Worm (Caenorhabditis elegans) whole organism, L4 larva: ENCODE measurements around the gene C16C8.9.

Experiments
- F37D6.2 ChIP-seq: sonication (generic microtip); optimal IDR thresholded peaks from 2 replicates; lab custom pipeline; 2016; ENCODE audit warnings: mild to moderate bottlenecking, missing genetic modification characterization, missing compliant biosample characterization
- F49E8.2 ChIP-seq: sonication (generic microtip); optimal IDR thresholded peaks from 2 replicates; lab custom pipeline; 2016; ENCODE audit warnings: missing compliant biosample characterization, mild to moderate bottlenecking, missing genetic modification characterization, borderline replicate concordance
- T20F7.1 ChIP-seq: fragments of 200-800 bp; sonication (Bioruptor generic); optimal IDR thresholded peaks from 2 replicates; lab custom pipeline; 2018; ENCODE audit warnings: mild to moderate bottlenecking, missing genetic modification characterization, missing compliant biosample characterization
- Y105C5A.15 ChIP-seq: fragments of 200-800 bp; sonication (Bioruptor generic); IDR thresholded peaks from 2 replicates; pipeline ENCODE4 v1.3.6; 2022; ENCODE audit warnings: missing genetic modification characterization, missing compliant biosample characterization
- Y48G9A.11 ChIP-seq: fragments of 200-800 bp; sonication (Bioruptor generic); IDR thresholded peaks from 2 replicates; pipeline ENCODE4 v1.3.6; 2022; ENCODE audit warnings: missing genetic modification reagents, missing genetic modification characterization, missing compliant biosample characterization
- aly-2 ChIP-seq: sonication (generic microtip); optimal IDR thresholded peaks from 2 replicates; lab custom pipeline; 2018; ENCODE audit warnings: missing biosample characterization, missing genetic modification characterization
- attf-4 ChIP-seq: sonication (generic microtip); optimal IDR thresholded peaks from 3 replicates; lab custom pipeline; 2017; ENCODE audit warnings: missing biosample characterization, missing genetic modification characterization
- ceh-32 ChIP-seq: sonication (generic microtip); optimal IDR thresholded peaks from 2 replicates; lab custom pipeline; 2016; ENCODE audit warnings: mild to moderate bottlenecking, missing genetic modification characterization, missing compliant biosample characterization; ENCODE audit not compliant: poor library complexity
- ctbp-1 ChIP-seq: fragments of 200-800 bp; sonication (Bioruptor generic); IDR thresholded peaks from 2 replicates; pipeline ENCODE4 v1.3.6; 2022; ENCODE audit warnings: missing genetic modification reagents, missing genetic modification characterization, missing compliant biosample characterization
- daf-19 ChIP-seq: fragments of 200-800 bp; sonication (Bioruptor generic); conservative IDR thresholded peaks from 2 replicates; pipeline ENCODE4 v1.3.6; 2022; ENCODE audit warnings: missing genetic modification characterization, missing compliant biosample characterization
- dpl-1 ChIP-seq: fragments of 150-350 bp; optimal IDR thresholded peaks from 2 replicates; lab custom pipeline; 2014; ENCODE audit warnings: missing biosample characterization, missing genetic modification reagents, missing genetic modification characterization
- duxl-1 ChIP-seq: sonication (generic microtip); optimal IDR thresholded peaks from 2 replicates; lab custom pipeline; 2016; ENCODE audit warnings: mild to moderate bottlenecking, missing genetic modification characterization, moderate library complexity, missing compliant biosample characterization; ENCODE audit not compliant: poor library complexity
- gei-8 ChIP-seq: fragments of 200-800 bp; sonication (Bioruptor generic); optimal IDR thresholded peaks from 2 replicates; lab custom pipeline; 2018; ENCODE audit warnings: mild to moderate bottlenecking, missing genetic modification characterization, missing compliant biosample characterization
- lin-15B ChIP-seq: fragments of 150-350 bp; sonication (generic microtip); optimal IDR thresholded peaks from 3 replicates; lab custom pipeline; 2014; ENCODE audit warnings: missing biosample characterization, missing genetic modification characterization
- lin-29 ChIP-seq: fragments of 200-800 bp; sonication (Bioruptor generic); IDR thresholded peaks from 2 replicates; pipeline ENCODE4 v1.3.6; 2022; ENCODE audit warnings: missing genetic modification reagents, missing genetic modification characterization, missing compliant biosample characterization
- lir-3 ChIP-seq: sonication (generic microtip); optimal IDR thresholded peaks from 2 replicates; lab custom pipeline; 2016; ENCODE audit warnings: mild to moderate bottlenecking, missing genetic modification characterization, missing compliant biosample characterization
- madf-5 ChIP-seq, 2 experiments: fragments of 200-800 bp; sonication (Bioruptor generic); IDR thresholded peaks; 2 replicates each; pipeline ENCODE4 v1.3.6; 2022; ENCODE audit warnings: missing compliant biosample characterization in 2 of 2, missing genetic modification characterization in 2 of 2
- mdl-1 ChIP-seq, 2 experiments: fragments of 150-350 bp in 1 of 2; sonication (generic microtip) in 1 of 2; optimal IDR thresholded peaks; 2 replicates each; lab custom pipeline; 2014 to 2017; ENCODE audit warnings: missing biosample characterization in 2 of 2, missing genetic modification characterization in 2 of 2
- mes-2 ChIP-seq: sonication (generic microtip); optimal IDR thresholded peaks from 2 replicates; lab custom pipeline; 2016; ENCODE audit warnings: missing genotype, mild to moderate bottlenecking, missing genetic modification characterization, missing compliant biosample characterization; ENCODE audit not compliant: poor library complexity, severe bottlenecking
- nhr-10 ChIP-seq: fragments of 150-350 bp; optimal IDR thresholded peaks from 2 replicates; lab custom pipeline; 2014; ENCODE audit warnings: missing biosample characterization, missing genetic modification characterization
- nhr-237 ChIP-seq: sonication (generic microtip); optimal IDR thresholded peaks from 2 replicates; lab custom pipeline; 2017; ENCODE audit warnings: missing biosample characterization, missing genetic modification characterization
- nhr-28 ChIP-seq: fragments of 150-350 bp; optimal IDR thresholded peaks from 2 replicates; lab custom pipeline; 2014; ENCODE audit warnings: missing biosample characterization, missing genetic modification characterization
- nhr-41 ChIP-seq: fragments of 200-800 bp; sonication (Bioruptor generic); IDR thresholded peaks from 2 replicates; pipeline ENCODE4 v1.3.6; 2022; ENCODE audit warnings: missing genetic modification reagents, missing genetic modification characterization, missing compliant biosample characterization
- nhr-48 ChIP-seq: sonication (generic microtip); optimal IDR thresholded peaks from 2 replicates; lab custom pipeline; 2016; ENCODE audit warnings: mild to moderate bottlenecking, missing genetic modification characterization, missing compliant biosample characterization
- pha-4 ChIP-seq, 2 experiments: fragments of 150-350 bp in 1 of 2; fragments of 200-800 bp in 1 of 2; sonication (Bioruptor generic) in 1 of 2; IDR thresholded peaks in 1 of 2; optimal IDR thresholded peaks in 1 of 2; 2 replicates each; pipeline versions ENCODE4 v1.3.6 to Lab custom; 2014 to 2022; ENCODE audit warnings: missing genetic modification characterization in 2 of 2, missing genetic modification reagents in 2 of 2, missing biosample characterization in 1 of 2, missing compliant biosample characterization in 1 of 2
- pqm-1 ChIP-seq: sonication (generic microtip); optimal IDR thresholded peaks from 2 replicates; lab custom pipeline; 2017; ENCODE audit warnings: missing biosample characterization, missing genetic modification characterization
- tag-97 ChIP-seq: fragments of 200-800 bp; sonication (Bioruptor generic); IDR thresholded peaks from 2 replicates; pipeline ENCODE4 v1.3.6; 2022; ENCODE audit warnings: missing genetic modification characterization, missing compliant biosample characterization
- tra-1 ChIP-seq: fragments of 200-800 bp; sonication (Bioruptor generic); IDR thresholded peaks from 2 replicates; pipeline ENCODE4 v1.3.6; 2022; ENCODE audit warnings: missing genetic modification reagents, missing genetic modification characterization, missing compliant biosample characterization
- unc-62 ChIP-seq, 3 experiments: fragments of 150-350 bp in 1 of 3; sonication (generic microtip); optimal IDR thresholded peaks in 2 of 3; peaks in 1 of 3; 1 replicate in 1 of 3; 2 replicates in 2 of 3; lab custom pipeline; 2014 to 2017; ENCODE audit warnings: missing biosample characterization in 3 of 3, missing genetic modification characterization in 3 of 3, missing genetic modification reagents in 3 of 3, missing genotype in 1 of 3
- vab-7 ChIP-seq: fragments of 200-800 bp; sonication (Bioruptor generic); IDR thresholded peaks from 2 replicates; pipeline ENCODE4 v1.3.6; 2022; ENCODE audit warnings: missing genetic modification reagents, missing genetic modification characterization, missing compliant biosample characterization
- zfp-2 ChIP-seq: sonication (generic microtip); optimal IDR thresholded peaks from 2 replicates; lab custom pipeline; 2016; ENCODE audit warnings: mild to moderate bottlenecking, missing genetic modification characterization, missing compliant biosample characterization
- zip-2 ChIP-seq: fragments of 150-350 bp; optimal IDR thresholded peaks from 2 replicates; lab custom pipeline; 2014; ENCODE audit warnings: missing biosample characterization, missing genetic modification characterization
- ztf-7 ChIP-seq: fragments of 150-350 bp; optimal IDR thresholded peaks from 2 replicates; lab custom pipeline; 2014; ENCODE audit warnings: missing biosample characterization, missing genetic modification characterization

Gene C16C8.9

ce11 chrII:3481584-3481983 lies 18.6 kb upstream of the C16C8.9 start, which contains the start of gene Y49F6B.8:
Gene Y49F6B.8 (minus strand): TSS chrII:3481684.
- TF ChIP-seq nhr-237 (tag; lab: Kevin White, UChicago) (no peak), gei-8 (GFP tag; lab: Kevin White, UChicago) (no peak), zip-2 (tag; lab: Kevin White, UChicago) (no peak), daf-19 (GFP tag; lab: Robert Waterston, UW) (no peak), lin-29 (GFP tag; lab: Robert Waterston, UW) (no peak), tag-97 (GFP tag; lab: Robert Waterston, UW) (no peak), T20F7.1 (GFP tag; lab: Kevin White, UChicago) (no peak), pqm-1 (tag; lab: Kevin White, UChicago) (no peak), madf-5 (GFP tag; IDR thresholded peaks at IDR 0.05; lab: Robert Waterston, UW) (no peak), lin-15B (tag; lab: Kevin White, UChicago) (no peak), vab-7 (no peak)

- TF ChIP-seq unc-62 (GFP tag; optimal IDR thresholded peaks at IDR 0.05 in 1 of 2; lab: Kevin White, UChicago), result peak in 1 of 2 experiments; percentile 9
- no peak for TF ChIP-seq unc-62 (tag; optimal IDR thresholded peaks at IDR 0.05; lab: Kevin White, UChicago)
- no peak for TF ChIP-seq mes-2
- TF ChIP-seq ztf-7 (tag; lab: Kevin White, UChicago), result no peak
- TF ChIP-seq lin-29 (GFP tag; lab: Robert Waterston, UW), result no peak
- no peak for TF ChIP-seq dpl-1 (GFP tag; lab: Kevin White, UChicago)
- no peak for TF ChIP-seq pha-4 (GFP tag; IDR thresholded peaks at IDR 0.05; lab: Robert Waterston, UW)
- no peak for TF ChIP-seq pha-4 (tag; optimal IDR thresholded peaks at IDR 0.05; lab: Kevin White, UChicago)
These were observed 14.2 kb upstream of the C16C8.9 start, which contains the start of gene fbxb-104 for ce11 chrII:3477171-3477570. Gene fbxb-104 (minus strand): TSS chrII:3477271.

DNA sequence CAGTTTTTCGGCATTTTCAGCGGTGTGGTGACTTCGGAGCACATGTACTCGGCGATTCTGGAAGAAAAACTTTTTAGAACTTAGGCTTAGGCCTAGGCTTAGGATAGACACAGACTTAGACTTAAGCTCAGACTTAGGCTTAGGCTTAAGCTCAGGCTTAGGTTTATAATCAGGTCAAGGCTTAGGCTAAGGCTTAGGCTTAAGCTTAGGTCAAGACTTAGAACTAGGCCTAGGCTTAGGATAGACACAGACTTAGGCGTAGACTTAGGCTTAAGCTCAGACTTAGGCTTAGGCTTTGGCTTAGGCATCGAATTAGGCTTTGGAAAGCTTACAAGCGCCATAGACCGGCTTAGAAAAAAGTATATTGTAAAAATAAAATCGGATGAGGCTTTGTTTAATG lies 13.5 kb upstream of the C16C8.9 start:
- TF ChIP-seq F49E8.2 (tag; lab: Kevin White, UChicago) (no peak), mdl-1 (tag; optimal IDR thresholded peaks at IDR 0.05; lab: Kevin White, UChicago) (no peak), tra-1 (no peak), zfp-2 (tag; lab: Kevin White, UChicago) (no peak), duxl-1 (tag; lab: Kevin White, UChicago) (no peak), attf-4 (tag; lab: Kevin White, UChicago) (no peak), nhr-10 (tag; lab: Kevin White, UChicago) (no peak), vab-7 (no peak), dpl-1 (GFP tag; lab: Kevin White, UChicago) (no peak), nhr-28 (no peak), aly-2 (tag; lab: Kevin White, UChicago) (no peak), ceh-32 (no peak), nhr-41 (GFP tag; lab: Robert Waterston, UW) (no peak), Y48G9A.11 (GFP tag; lab: Robert Waterston, UW) (no peak)

DNA sequence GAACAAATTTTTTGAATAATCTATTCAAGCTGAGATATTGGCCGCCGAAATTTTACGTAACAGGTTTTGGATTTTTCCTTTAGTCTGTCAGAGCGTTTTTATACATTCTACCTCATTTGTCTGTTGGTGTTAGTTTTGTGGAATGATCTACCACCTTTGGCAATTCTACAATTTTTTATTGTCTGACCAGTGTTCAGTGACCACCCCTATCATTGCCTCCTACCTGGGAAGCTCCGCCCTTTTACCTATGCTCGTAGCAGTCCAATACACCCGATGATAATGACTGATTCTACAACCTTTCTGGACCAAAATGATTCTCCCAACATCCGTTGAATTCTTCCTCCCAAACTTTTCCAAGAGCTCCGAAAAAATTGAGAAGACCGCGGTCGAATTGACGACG lies 10.7 kb upstream of the C16C8.9 start, which contains the start of gene sdz-32:
TSS of gene sdz-32 (plus strand) at position 301 of the 400 bp plus-strand sequence.
- TF ChIP-seq ctbp-1 (GFP tag; lab: Robert Waterston, UW) (no peak), F37D6.2 (tag; lab: Kevin White, UChicago) (no peak), mes-2 (no peak), lir-3 (tag; lab: Kevin White, UChicago) (no peak), nhr-237 (tag; lab: Kevin White, UChicago) (no peak), Y105C5A.15 (GFP tag; lab: Robert Waterston, UW) (no peak), nhr-48 (tag; lab: Kevin White, UChicago) (no peak)
